Worm (Caenorhabditis elegans): Measurements from ENCODE around the gene H01M10.1.

H01M10.1 gene

DNA sequence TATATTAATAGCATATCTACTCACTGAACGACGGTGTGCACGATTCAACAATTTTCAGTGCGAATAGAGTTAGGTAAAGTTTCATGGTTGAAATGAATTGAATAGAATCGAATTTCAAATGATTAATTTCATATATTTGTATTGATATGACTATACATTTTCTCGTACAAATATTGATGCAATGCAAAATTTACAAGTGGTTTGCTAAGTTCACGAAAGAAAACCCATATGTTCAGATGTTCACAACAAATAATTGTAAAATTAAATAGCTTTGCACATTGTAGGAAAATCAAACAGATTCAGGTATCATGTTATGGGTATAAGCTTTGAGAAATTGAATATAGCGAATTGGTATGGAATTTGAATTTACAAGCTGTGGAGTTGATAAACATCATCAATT, 5.3 kb upstream of the H01M10.1 start, which contains the start of gene H01M10.2:
Gene H01M10.2 (minus strand): TSS at position 101 of the 400 bp plus-strand sequence.
- TF ChIP-seq lin-11 (tag; optimal IDR thresholded peaks at IDR 0.05) (no peak), pat-9 (tag; optimal IDR thresholded peaks at IDR 0.05) (no peak), ceh-18 (tag; optimal IDR thresholded peaks at IDR 0.05) (no peak), hlh-8 (tag; optimal IDR thresholded peaks at IDR 0.05) (no peak), che-1 (tag; optimal IDR thresholded peaks at IDR 0.05) (no peak), K02D7.2 (tag; optimal IDR thresholded peaks at IDR 0.05) (no peak), ceh-6 (GFP tag; optimal IDR thresholded peaks at IDR 0.05) (no peak), elt-2 (tag; optimal IDR thresholded peaks at IDR 0.05) (no peak), dve-1 (tag; optimal IDR thresholded peaks at IDR 0.05) (no peak), rnt-1 (tag; optimal IDR thresholded peaks at IDR 0.05) (no peak), syd-9 (tag; optimal IDR thresholded peaks at IDR 0.05) (no peak), unc-42 (tag; optimal IDR thresholded peaks at IDR 0.05) (no peak), nhr-232 (tag; optimal IDR thresholded peaks at IDR 0.05) (no peak), nhr-11 (tag; optimal IDR thresholded peaks at IDR 0.05) (no peak), gmeb-2 (tag; optimal IDR thresholded peaks at IDR 0.05) (no peak), sox-4 (tag; optimal IDR thresholded peaks at IDR 0.05) (no peak), mec-3 (tag; optimal IDR thresholded peaks at IDR 0.05; ENCODE audit: borderline replicate concordance) (no peak)

DNA sequence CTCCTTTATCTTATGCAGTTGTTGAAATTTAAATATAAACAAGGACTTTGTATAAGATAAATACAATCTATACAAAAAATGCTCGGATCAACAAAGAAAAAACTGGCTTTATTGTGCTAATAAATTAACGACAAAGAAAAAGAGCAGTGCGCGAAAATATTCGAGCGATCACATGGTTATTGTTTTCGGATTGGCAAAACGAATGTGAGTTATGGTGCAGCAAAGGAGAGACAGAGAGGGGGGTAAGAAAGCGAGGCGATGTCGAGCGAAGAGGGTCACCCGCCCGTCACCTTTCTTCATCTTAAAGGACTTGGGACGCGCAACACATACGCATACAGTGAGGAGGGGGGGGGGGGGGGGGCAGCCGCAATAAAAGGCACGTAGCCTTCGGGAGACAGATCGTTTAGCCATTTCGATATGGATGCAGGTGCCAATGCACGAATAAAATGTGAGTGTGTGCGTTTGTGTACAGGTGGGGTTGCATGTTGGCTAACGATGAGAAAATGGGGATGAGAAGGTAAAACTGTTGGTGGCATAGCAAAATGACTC, 2.8 kb upstream of the H01M10.1 start:
- TF ChIP-seq nfya-1 (tag; optimal IDR thresholded peaks at IDR 0.05), result no peak
- peak; percentile 63 for TF ChIP-seq hlh-30 (tag; optimal IDR thresholded peaks at IDR 0.05; ENCODE audit: insufficient read depth)
- TF ChIP-seq ets-4 (tag; optimal IDR thresholded peaks at IDR 0.05), result no peak
- TF ChIP-seq tbx-2 (tag; optimal IDR thresholded peaks at IDR 0.05), result peak; percentile 16
- TF ChIP-seq sdc-2 (tag; optimal IDR thresholded peaks at IDR 0.05), result no peak
- no peak for TF ChIP-seq ceh-6 (GFP tag; optimal IDR thresholded peaks at IDR 0.05)
- peak; percentile 15 for TF ChIP-seq ceh-31 (tag; optimal IDR thresholded peaks at IDR 0.05)

DNA sequence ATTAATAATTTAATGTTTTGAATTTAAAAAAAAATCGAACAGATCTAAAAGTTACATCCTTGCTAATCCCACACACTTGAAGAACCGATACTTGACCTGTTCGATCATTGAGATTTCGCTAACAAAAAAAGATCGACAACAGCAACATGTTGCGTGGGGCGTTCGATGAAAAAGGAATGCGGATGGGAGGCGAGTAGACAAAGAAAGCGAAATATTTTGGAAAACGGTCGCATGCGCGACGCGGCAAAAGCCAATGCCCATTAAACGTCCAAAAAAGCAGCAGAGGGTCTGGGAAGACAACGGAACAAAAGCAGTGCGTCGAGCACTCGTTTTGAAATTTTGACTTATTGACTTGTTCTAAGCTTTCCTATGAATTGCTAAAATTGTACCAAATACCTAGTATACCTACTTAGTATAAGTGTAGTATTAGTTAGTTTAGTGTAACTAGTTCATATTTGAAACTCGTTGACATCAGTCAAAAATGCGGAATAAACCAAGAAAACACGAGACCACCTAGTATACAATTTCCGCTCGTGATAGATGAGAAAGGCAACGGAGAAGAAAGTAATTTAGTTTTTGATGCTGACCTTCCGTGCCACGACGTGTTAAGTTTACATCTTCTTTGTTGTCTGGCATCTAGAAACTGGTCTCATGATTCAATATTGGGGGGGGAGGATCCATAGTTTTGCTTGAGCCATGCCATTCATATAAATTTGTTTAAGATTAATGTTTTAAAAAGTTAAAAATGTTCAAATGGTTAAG, 1.6 kb upstream of the H01M10.1 start:
- TF ChIP-seq pax-1 (tag; optimal IDR thresholded peaks at IDR 0.05), result no peak
- no peak for TF ChIP-seq ceh-34 (tag; optimal IDR thresholded peaks at IDR 0.05)
- no peak for TF ChIP-seq C38D4.7 (GFP tag; optimal IDR thresholded peaks at IDR 0.05)

- no peak for TF ChIP-seq lin-11 (tag; optimal IDR thresholded peaks at IDR 0.05)
- no peak for TF ChIP-seq T23F11.4 (GFP tag; optimal IDR thresholded peaks at IDR 0.05)
- no peak for TF ChIP-seq sdc-2 (tag; optimal IDR thresholded peaks at IDR 0.05)
- TF ChIP-seq pat-9 (tag; optimal IDR thresholded peaks at IDR 0.05), result no peak
- no peak for TF ChIP-seq elt-4 (tag; optimal IDR thresholded peaks at IDR 0.05)
- TF ChIP-seq ztf-16 (tag; optimal IDR thresholded peaks at IDR 0.05), result no peak
- no peak for TF ChIP-seq unc-55 (GFP tag; optimal IDR thresholded peaks at IDR 0.05)
Measured at ce11 chrX:2577442-2577841, 2.9 kb downstream of the H01M10.1 start, which contains the start of gene ttr-42. ttr-42 (plus strand) TSS chrX:2577742.

- TF ChIP-seq ceh-48 (tag; optimal IDR thresholded peaks at IDR 0.05) (no peak), ceh-19 (GFP tag; optimal IDR thresholded peaks at IDR 0.05) (peak; percentile 10), ceh-31 (tag; optimal IDR thresholded peaks at IDR 0.05) (peak; percentile 44)
Measured at ce11 chrX:2572646-2573149, 7.7 kb downstream of the H01M10.1 start, which contains the start of the genes ccd-5 and F52H2.1. ccd-5 (minus strand) TSS chrX:2572653. F52H2.1 (plus strand) TSS chrX:2573099.

Measured in whole organism, late embryonic.